Fruit fly (Drosophila melanogaster): Measurements from ENCODE around the gene CG1544.

dm6 chr3R:31235262-31235661, 38.5 kb downstream of the CG1544 start, which contains the start of gene CG15564:
- TF ChIP-seq CG10979 (tag; optimal IDR thresholded peaks at IDR 0.05) (no peak), CG16813 (GFP tag; IDR thresholded peaks at IDR 0.05; ENCODE audit: partially characterized antibody) (no peak)
